Worm (Caenorhabditis elegans) whole organism, L3 larva: ENCODE data around the gene skpo-3.

Experiments used
- aly-2 ChIP-seq: fragments of 150-350 bp; optimal IDR thresholded peaks from 2 replicates; lab custom pipeline; 2014; ENCODE audit warnings: missing biosample characterization, missing genetic modification characterization
- ceh-16 ChIP-seq: sonication (generic microtip); optimal IDR thresholded peaks from 2 replicates; lab custom pipeline; 2017; ENCODE audit warnings: missing biosample characterization, missing genetic modification characterization
- elt-1 ChIP-seq: fragments of 150-350 bp; optimal IDR thresholded peaks from 2 replicates; lab custom pipeline; 2014; ENCODE audit warnings: missing biosample characterization, missing genetic modification characterization
- nhr-77 ChIP-seq: fragments of 150-350 bp; optimal IDR thresholded peaks from 2 replicates; lab custom pipeline; 2014; ENCODE audit warnings: missing biosample characterization, missing genetic modification characterization
- ztf-11 ChIP-seq: fragments of 150-350 bp; optimal IDR thresholded peaks from 2 replicates; lab custom pipeline; 2014; ENCODE audit warnings: missing biosample characterization, missing genetic modification characterization

DNA sequence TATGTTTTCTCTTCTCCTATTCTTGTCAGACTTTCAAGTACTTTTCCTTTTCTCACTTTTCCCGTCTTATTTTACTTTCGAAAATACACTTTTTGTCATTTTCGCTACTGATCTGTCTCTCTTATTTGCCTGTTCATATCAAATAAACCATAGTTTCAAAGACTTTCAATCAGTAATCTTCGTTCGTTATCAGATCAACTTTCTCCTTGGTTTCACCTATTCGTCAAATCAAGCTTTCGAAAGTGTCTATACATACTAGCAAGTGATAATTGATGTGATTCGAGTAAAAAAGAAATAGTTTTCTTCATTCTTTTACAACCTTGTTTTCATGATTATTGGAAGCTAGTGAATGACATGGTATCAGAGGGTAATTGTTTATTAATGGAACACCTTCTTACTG lies 2.9 kb upstream of the skpo-3 start:
- TF ChIP-seq nhr-77 (no peak), elt-1 (tag; lab: Kevin White, UChicago) (no peak), ztf-11 (no peak), ceh-16 (tag; lab: Kevin White, UChicago) (no peak), aly-2 (tag; lab: Kevin White, UChicago) (no peak)
